Fruit fly (Drosophila melanogaster) whole organism, pupa: Measurements from ENCODE around the gene Muc68E.

ENCODE experiments used
- CG12605 ChIP-seq: fragments of 200-800 bp; sonication (Bioruptor generic); IDR thresholded peaks from 2 replicates; pipeline ENCODE4 v1.3.6; 2022; ENCODE audit warnings: missing biosample characterization, missing genetic modification characterization
- CG14655 ChIP-seq: fragments of 200-800 bp; sonication (Bioruptor generic); optimal IDR thresholded peaks from 3 replicates; lab custom pipeline; 2017; ENCODE audit warnings: mild to moderate bottlenecking, missing biosample characterization, missing genetic modification reagents, missing genetic modification characterization
- CG17806 ChIP-seq: fragments of 200-800 bp; sonication (Bioruptor generic); optimal IDR thresholded peaks from 2 replicates; lab custom pipeline; 2018; ENCODE audit warnings: missing biosample characterization, mild to moderate bottlenecking, missing genetic modification characterization, moderate library complexity
- D1 ChIP-seq: fragments of 200-800 bp; sonication (Bioruptor generic); optimal IDR thresholded peaks from 2 replicates; lab custom pipeline; 2018; ENCODE audit warnings: missing biosample characterization, mild to moderate bottlenecking, missing genetic modification characterization, moderate library complexity
- EcR ChIP-seq: fragments of 200-800 bp; sonication (Bioruptor generic); optimal IDR thresholded peaks from 3 replicates; lab custom pipeline; 2019; ENCODE audit warnings: missing biosample characterization, missing genetic modification characterization, mild to moderate bottlenecking, moderate library complexity, missing genetic modification reagents
- gl ChIP-seq: fragments of 200-800 bp; sonication (Bioruptor generic); optimal IDR thresholded peaks from 2 replicates; lab custom pipeline; 2018; ENCODE audit warnings: missing biosample characterization, mild to moderate bottlenecking, missing genetic modification characterization

DNA sequence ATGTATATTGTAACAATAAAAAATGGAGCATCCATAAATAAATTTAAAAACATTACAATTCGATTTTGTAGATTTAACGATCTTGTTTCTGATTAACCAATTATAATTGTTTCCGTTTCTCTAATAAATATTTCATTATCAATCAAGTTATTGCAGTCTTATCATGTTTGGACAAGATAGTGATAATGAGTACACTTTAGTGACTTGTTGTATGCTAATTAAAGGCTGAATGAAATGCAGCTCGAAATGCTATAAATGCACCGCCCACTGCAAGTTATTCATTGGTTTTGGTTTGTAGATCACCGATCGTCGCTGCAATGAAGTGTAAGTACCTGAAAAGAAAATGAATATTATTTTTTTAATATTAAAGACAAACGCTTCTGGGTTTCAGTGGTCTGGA lies 1.8 kb upstream of the Muc68E start, which contains the start of gene CG14125:
- TF ChIP-seq CG14655 (GFP tag; lab: Kevin White, UChicago) (no peak), EcR (GFP tag; lab: Kevin White, UChicago) (no peak), CG12605 (GFP tag; lab: Robert Waterston, UW) (no peak), CG17806 (tag; lab: Kevin White, UChicago) (no peak), D1 (no peak), gl (tag; lab: Kevin White, UChicago) (no peak)
